Worm (Caenorhabditis elegans) whole organism, L3 larva: ENCODE measurements around the gene chil-11.

ENCODE experiments used
- ceh-16 ChIP-seq: sonication (generic microtip); optimal IDR thresholded peaks from 2 replicates; lab custom pipeline; 2017; ENCODE audit warnings: missing biosample characterization, missing genetic modification characterization
- egl-27 ChIP-seq: sonication (generic microtip); optimal IDR thresholded peaks from 4 replicates; lab custom pipeline; 2017; ENCODE audit warnings: missing biosample characterization, missing genetic modification reagents, missing genetic modification characterization
- skn-1 ChIP-seq: fragments of 150-350 bp; optimal IDR thresholded peaks from 2 replicates; lab custom pipeline; 2014; ENCODE audit warnings: missing biosample characterization, missing genetic modification characterization
- tbx-2 ChIP-seq: sonication (generic microtip); optimal IDR thresholded peaks from 2 replicates; lab custom pipeline; 2016; ENCODE audit warnings: mild to moderate bottlenecking, missing genetic modification characterization, missing compliant biosample characterization
- ztf-4 ChIP-seq: fragments of 150-350 bp; optimal IDR thresholded peaks from 2 replicates; lab custom pipeline; 2014; ENCODE audit warnings: missing biosample characterization, missing genetic modification characterization

chil-11 gene

ce11 chrIV:5790993-5791392 lies 49.8 kb downstream of the chil-11 start, which contains the start of gene C31H1.2:
Gene C31H1.2, plus strand, starts transcription at chrIV:5791293.
- no peak for TF ChIP-seq egl-27 (tag; lab: Kevin White, UChicago)
- TF ChIP-seq tbx-2: no peak
- no peak for TF ChIP-seq skn-1 (tag; lab: Kevin White, UChicago)
- no peak for TF ChIP-seq ceh-16 (tag; lab: Kevin White, UChicago)
- no peak for TF ChIP-seq ztf-4 (tag; lab: Kevin White, UChicago)
- TF ChIP-seq, all 47 proteins: peak for 0
